Worm (Caenorhabditis elegans) whole organism, young adult: ENCODE measurements around the gene zipt-2.2.
A peak's percentile ranks its signal among the peaks of the same experiment; 100 is the strongest.

Experiments used
- D2030.7 ChIP-seq: fragments of 200-800 bp; sonication (Bioruptor generic); IDR thresholded peaks from 2 replicates; pipeline ENCODE4 v1.3.6; 2022; ENCODE audit warnings: missing genetic modification reagents, missing genetic modification characterization, missing compliant biosample characterization
- F33H1.4 ChIP-seq: fragments of 200-800 bp; sonication (Bioruptor generic); IDR thresholded peaks from 2 replicates; pipeline ENCODE4 v1.3.6; 2022; ENCODE audit warnings: missing genetic modification reagents, missing genetic modification characterization, missing compliant biosample characterization
- T26A5.8 ChIP-seq: sonication (generic microtip); optimal IDR thresholded peaks from 2 replicates; lab custom pipeline; 2016; ENCODE audit warnings: missing genetic modification characterization, missing compliant biosample characterization
- akir-1 ChIP-seq: fragments of 200-800 bp; sonication (Bioruptor generic); optimal IDR thresholded peaks from 2 replicates; lab custom pipeline; 2018; ENCODE audit warnings: mild to moderate bottlenecking, missing genetic modification characterization, moderate library complexity, missing compliant biosample characterization
- athp-1 ChIP-seq: sonication (generic microtip); optimal IDR thresholded peaks from 2 replicates; lab custom pipeline; 2017; ENCODE audit warnings: mild to moderate bottlenecking, missing genetic modification characterization, missing compliant biosample characterization
- attf-3 ChIP-seq: fragments of 200-800 bp; sonication (Bioruptor generic); conservative IDR thresholded peaks from 2 replicates; pipeline ENCODE4 v1.3.6; 2022; ENCODE audit warnings: missing genetic modification reagents, missing genetic modification characterization, missing compliant biosample characterization
- ccch-3 ChIP-seq: fragments of 200-800 bp; sonication (Bioruptor generic); optimal IDR thresholded peaks from 2 replicates; lab custom pipeline; 2018; ENCODE audit warnings: mild to moderate bottlenecking, missing genetic modification characterization, missing compliant biosample characterization
- cebp-2 ChIP-seq: fragments of 200-800 bp; sonication (Bioruptor generic); IDR thresholded peaks from 2 replicates; pipeline ENCODE4 v1.3.6; 2022; ENCODE audit warnings: missing genetic modification characterization, missing compliant biosample characterization
- ceh-27 ChIP-seq: fragments of 200-800 bp; sonication (Bioruptor generic); optimal IDR thresholded peaks from 2 replicates; lab custom pipeline; 2018; ENCODE audit warnings: mild to moderate bottlenecking, missing genetic modification characterization, moderate library complexity, missing compliant biosample characterization
- dox-1 ChIP-seq: fragments of 200-800 bp; sonication (Bioruptor generic); IDR thresholded peaks from 2 replicates; pipeline ENCODE4 v1.3.6; 2022; ENCODE audit warnings: missing genetic modification reagents, missing genetic modification characterization, missing compliant biosample characterization
- egl-44 ChIP-seq: fragments of 200-800 bp; sonication (Bioruptor generic); IDR thresholded peaks from 2 replicates; pipeline ENCODE4 v1.3.6; 2022; ENCODE audit warnings: missing genetic modification reagents, missing genetic modification characterization, missing compliant biosample characterization
- fkh-3 ChIP-seq: sonication (generic microtip); optimal IDR thresholded peaks from 2 replicates; lab custom pipeline; 2016; ENCODE audit warnings: mild to moderate bottlenecking, missing genetic modification characterization, missing compliant biosample characterization
- hmg-1.2 ChIP-seq: fragments of 200-800 bp; sonication (Bioruptor generic); IDR thresholded peaks from 2 replicates; pipeline ENCODE4 v1.3.6; 2022; ENCODE audit warnings: missing genetic modification reagents, missing genetic modification characterization, missing compliant biosample characterization
- hrde-1 ChIP-seq: sonication (generic microtip); optimal IDR thresholded peaks from 2 replicates; lab custom pipeline; 2016; ENCODE audit warnings: missing genetic modification characterization, mild to moderate bottlenecking, missing compliant biosample characterization, moderate library complexity, missing genotype, missing genetic modification reagents, borderline replicate concordance
- hsf-1 ChIP-seq: fragments of 200-800 bp; sonication (Bioruptor generic); IDR thresholded peaks from 2 replicates; pipeline ENCODE4 v1.3.6; 2022; ENCODE audit warnings: missing genetic modification reagents, missing genetic modification characterization, missing compliant biosample characterization
- let-526 ChIP-seq: fragments of 200-800 bp; sonication (Bioruptor generic); IDR thresholded peaks from 2 replicates; pipeline ENCODE4 v1.3.6; 2022; ENCODE audit warnings: missing genetic modification reagents, missing genetic modification characterization, missing compliant biosample characterization
- lin-26 ChIP-seq: fragments of 200-800 bp; sonication (Bioruptor generic); IDR thresholded peaks from 2 replicates; pipeline ENCODE4 v1.3.6; 2022; ENCODE audit warnings: missing genetic modification reagents, missing genetic modification characterization, missing compliant biosample characterization
- lin-35 ChIP-seq, 3 experiments: fragments of 150-350 bp in 2 of 3; sonication (generic microtip) in 1 of 3; optimal IDR thresholded peaks; 2 replicates each; lab custom pipeline; 2014 to 2018; ENCODE audit warnings: missing biosample characterization in 3 of 3, missing genetic modification characterization in 3 of 3, missing genetic modification reagents in 3 of 3
- lin-54 ChIP-seq: fragments of 200-800 bp; sonication (Bioruptor generic); optimal IDR thresholded peaks from 2 replicates; lab custom pipeline; 2018; ENCODE audit warnings: mild to moderate bottlenecking, missing genetic modification characterization, missing compliant biosample characterization
- madf-6 ChIP-seq: fragments of 200-800 bp; sonication (Bioruptor generic); IDR thresholded peaks from 2 replicates; pipeline ENCODE4 v1.3.6; 2022; ENCODE audit warnings: missing genetic modification reagents, missing genetic modification characterization, missing compliant biosample characterization
- mcd-1 ChIP-seq: fragments of 200-800 bp; sonication (Bioruptor generic); IDR thresholded peaks from 2 replicates; pipeline ENCODE4 v1.3.6; 2022; ENCODE audit warnings: missing genetic modification reagents, missing genetic modification characterization, missing compliant biosample characterization
- nhr-120 ChIP-seq: fragments of 200-800 bp; sonication (Bioruptor generic); IDR thresholded peaks from 2 replicates; pipeline ENCODE4 v1.3.6; 2022; ENCODE audit warnings: missing genetic modification characterization, missing compliant biosample characterization
- nhr-80 ChIP-seq: sonication (generic microtip); optimal IDR thresholded peaks from 2 replicates; lab custom pipeline; 2016; ENCODE audit warnings: missing genetic modification characterization, missing compliant biosample characterization
- pha-4 ChIP-seq: fragments of 150-350 bp; sonication (generic microtip); optimal IDR thresholded peaks from 2 replicates; lab custom pipeline; 2014; ENCODE audit warnings: missing biosample characterization, missing genetic modification reagents, missing genetic modification characterization
- rec-8 ChIP-seq, 2 experiments: sonication (generic microtip); optimal IDR thresholded peaks; 2 replicates each; lab custom pipeline; 2016; ENCODE audit warnings: mild to moderate bottlenecking in 2 of 2, missing genetic modification characterization in 2 of 2, missing genetic modification reagents in 2 of 2, missing genotype in 2 of 2, missing biosample characterization in 1 of 2, missing compliant biosample characterization in 1 of 2, moderate library complexity in 1 of 2
- tlf-1 ChIP-seq: fragments of 200-800 bp; sonication (Bioruptor generic); optimal IDR thresholded peaks from 2 replicates; lab custom pipeline; 2018; ENCODE audit warnings: mild to moderate bottlenecking, missing genetic modification characterization, missing compliant biosample characterization
- xnd-1 ChIP-seq: sonication (generic microtip); optimal IDR thresholded peaks from 2 replicates; lab custom pipeline; 2016; ENCODE audit warnings: missing genotype, missing genetic modification reagents, missing genetic modification characterization, missing compliant biosample characterization
- ztf-22 ChIP-seq: fragments of 200-800 bp; sonication (Bioruptor generic); optimal IDR thresholded peaks from 2 replicates; lab custom pipeline; 2018; ENCODE audit warnings: mild to moderate bottlenecking, missing genetic modification characterization, moderate library complexity, missing compliant biosample characterization
- ztf-25 ChIP-seq: fragments of 200-800 bp; sonication (Bioruptor generic); IDR thresholded peaks from 2 replicates; pipeline ENCODE4 v1.3.6; 2022; ENCODE audit warnings: missing genetic modification reagents, missing genetic modification characterization, missing compliant biosample characterization
- ztf-26 ChIP-seq: sonication (generic microtip); optimal IDR thresholded peaks from 2 replicates; lab custom pipeline; 2017; ENCODE audit warnings: missing genetic modification characterization, missing compliant biosample characterization

The zipt-2.2 gene

ce11 chrIV:4235315-4236024 is at the start of gene zipt-2.2, which contains the start of gene dpy-13:
TSS of gene zipt-2.2 (minus strand) at chrIV:4235365.
TSS of gene dpy-13 (plus strand) at chrIV:4235614.
- TF ChIP-seq hrde-1 (no peak), lin-26 (GFP tag; lab: Robert Waterston, UW) (0 out of 2 replicates have a peak, but pooled peaks have one; percentile 18), attf-3 (GFP tag; lab: Robert Waterston, UW) (no peak), pha-4 (tag; lab: Kevin White, UChicago) (no peak)

ce11 chrIV:4284020-4284419 is 48.9 kb upstream of the zipt-2.2 start, which contains the start of gene F15E6.6:
TSS of gene F15E6.6 (minus strand) at chrIV:4284120.
- TF ChIP-seq tlf-1 (GFP tag; lab: Kevin White, UChicago) (no peak), nhr-120 (GFP tag; lab: Robert Waterston, UW) (no peak), dox-1 (GFP tag; lab: Robert Waterston, UW) (no peak), ztf-25 (GFP tag; lab: Robert Waterston, UW) (no peak), lin-35 (GFP tag; optimal IDR thresholded peaks at IDR 0.05; lab: Kevin White, UChicago) (no peak), madf-6 (GFP tag; lab: Robert Waterston, UW) (no peak), F33H1.4 (no peak), egl-44 (GFP tag; lab: Robert Waterston, UW) (no peak)

ce11 chrIV:4277694-4278093 is 42.5 kb upstream of the zipt-2.2 start, which contains the start of gene nhr-78:
TSS of gene nhr-78 (minus strand) at chrIV:4277875.
- TF ChIP-seq mcd-1 (0 out of 2 replicates have a peak, but pooled peaks have one; percentile 22), akir-1 (GFP tag; lab: Kevin White, UChicago) (no peak), xnd-1 (tag; lab: Kevin White, UChicago) (no peak), ztf-26 (tag; lab: Kevin White, UChicago) (no peak), madf-6 (GFP tag; lab: Robert Waterston, UW) (no peak), D2030.7 (GFP tag; lab: Robert Waterston, UW) (no peak), nhr-80 (no peak), hmg-1.2 (GFP tag; lab: Robert Waterston, UW) (peak; percentile 94), let-526 (GFP tag; lab: Robert Waterston, UW) (no peak), ceh-27 (GFP tag; lab: Kevin White, UChicago) (no peak), hsf-1 (no peak), nhr-120 (GFP tag; lab: Robert Waterston, UW) (no peak), cebp-2 (GFP tag; lab: Robert Waterston, UW) (no peak), ccch-3 (GFP tag; lab: Kevin White, UChicago) (no peak), fkh-3 (no peak), rec-8 (tag; optimal IDR thresholded peaks at IDR 0.05; lab: Kevin White, UChicago) (no peak)

- TF ChIP-seq T26A5.8 (no peak), lin-54 (GFP tag; lab: Kevin White, UChicago) (no peak), tlf-1 (GFP tag; lab: Kevin White, UChicago) (no peak)
Observed at ce11 chrIV:4272167-4272566, 37.0 kb upstream of the zipt-2.2 start, which contains the start of gene F36A4.1. TSS of gene F36A4.1 (plus strand) at chrIV:4272467.

ce11 chrIV:4270925-4271324 is 35.8 kb upstream of the zipt-2.2 start, which contains the start of gene F36A4.2:
TSS of gene F36A4.2 (plus strand) at chrIV:4271225.
- TF ChIP-seq athp-1 (tag; lab: Kevin White, UChicago): no peak
- TF ChIP-seq ztf-22 (GFP tag; lab: Kevin White, UChicago): no peak
